Worm (Caenorhabditis elegans) whole organism, L1 larva: ENCODE results near the gene gfrp-1.

ENCODE experiments used
- C04F5.9 ChIP-seq: sonication (generic microtip); optimal IDR thresholded peaks from 2 replicates; lab custom pipeline; 2016; ENCODE audit warnings: missing genetic modification characterization, missing compliant biosample characterization
- C16A3.4 ChIP-seq: fragments of 150-350 bp; optimal IDR thresholded peaks from 2 replicates; lab custom pipeline; 2014; ENCODE audit warnings: missing biosample characterization, missing genetic modification characterization
- F16B12.6 ChIP-seq: fragments of 150-350 bp; optimal IDR thresholded peaks from 2 replicates; lab custom pipeline; 2014; ENCODE audit warnings: missing biosample characterization, missing genetic modification characterization
- aha-1 ChIP-seq: fragments of 150-350 bp; optimal IDR thresholded peaks from 2 replicates; lab custom pipeline; 2014; ENCODE audit warnings: missing biosample characterization, missing genetic modification characterization
- alr-1 ChIP-seq: fragments of 200-800 bp; sonication (Bioruptor generic); optimal IDR thresholded peaks from 2 replicates; lab custom pipeline; 2018; ENCODE audit warnings: borderline replicate concordance, mild to moderate bottlenecking, missing genetic modification characterization, missing compliant biosample characterization
- aly-2 ChIP-seq: fragments of 150-350 bp; optimal IDR thresholded peaks from 2 replicates; lab custom pipeline; 2014; ENCODE audit warnings: missing biosample characterization, missing genetic modification characterization
- ama-1 ChIP-seq: fragments of 150-350 bp; optimal IDR thresholded peaks from 2 replicates; lab custom pipeline; 2014
- blmp-1 ChIP-seq: fragments of 150-350 bp; optimal IDR thresholded peaks from 2 replicates; lab custom pipeline; 2014; ENCODE audit warnings: missing biosample characterization, missing genetic modification characterization
- ceh-8 ChIP-seq: fragments of 200-800 bp; sonication (Bioruptor generic); optimal IDR thresholded peaks from 2 replicates; lab custom pipeline; 2018; ENCODE audit warnings: mild to moderate bottlenecking, missing genetic modification characterization, moderate library complexity, missing compliant biosample characterization
- ceh-88 ChIP-seq: fragments of 200-800 bp; sonication (Bioruptor generic); IDR thresholded peaks from 2 replicates; pipeline ENCODE4 v1.3.6; 2022; ENCODE audit warnings: missing genetic modification characterization, missing compliant biosample characterization
- ceh-90 ChIP-seq: sonication (generic microtip); optimal IDR thresholded peaks from 2 replicates; lab custom pipeline; 2016; ENCODE audit warnings: missing genetic modification characterization, missing compliant biosample characterization
- ces-1 ChIP-seq: fragments of 150-350 bp; optimal IDR thresholded peaks from 2 replicates; lab custom pipeline; 2014; ENCODE audit warnings: missing biosample characterization, missing genetic modification reagents, missing genetic modification characterization
- dpl-1 ChIP-seq, 3 experiments: fragments of 150-350 bp in 2 of 3; sonication (generic microtip) in 1 of 3; optimal IDR thresholded peaks; 2 replicates each; lab custom pipeline; 2014 to 2017; ENCODE audit warnings: missing biosample characterization in 3 of 3, missing genetic modification characterization in 3 of 3, missing genetic modification reagents in 3 of 3
- efl-1 ChIP-seq, 4 experiments: fragments of 150-350 bp; optimal IDR thresholded peaks in 3 of 4; peaks in 1 of 4; 1 replicate in 1 of 4; 2 replicates in 3 of 4; lab custom pipeline; 2014; ENCODE audit warnings: missing biosample characterization in 2 of 4, missing genetic modification characterization in 2 of 4, missing genetic modification reagents in 2 of 4
- egl-27 ChIP-seq, 2 experiments: fragments of 150-350 bp in 1 of 2; sonication (generic microtip); optimal IDR thresholded peaks; 3 replicates each; lab custom pipeline; 2017 to 2018; ENCODE audit warnings: missing biosample characterization in 2 of 2, missing genetic modification characterization in 2 of 2, missing genetic modification reagents in 2 of 2
- elt-2 ChIP-seq: sonication (generic microtip); optimal IDR thresholded peaks from 2 replicates; lab custom pipeline; 2016; ENCODE audit warnings: missing genetic modification characterization, mild to moderate bottlenecking, inconsistent platforms, missing compliant biosample characterization, missing genetic modification reagents
- elt-3 ChIP-seq, 6 experiments: fragments of 150-350 bp in 1 of 6; sonication (generic microtip); optimal IDR thresholded peaks; 2 replicates each; lab custom pipeline; 2017 to 2018; ENCODE audit warnings: missing biosample characterization in 6 of 6, missing genetic modification characterization in 6 of 6, inconsistent platforms in 1 of 6
- fkh-4 ChIP-seq: sonication (generic microtip); optimal IDR thresholded peaks from 2 replicates; lab custom pipeline; 2016; ENCODE audit warnings: missing compliant biosample characterization, missing genetic modification characterization, borderline replicate concordance
- fos-1 ChIP-seq: fragments of 150-350 bp; optimal IDR thresholded peaks from 2 replicates; lab custom pipeline; 2014; ENCODE audit warnings: missing biosample characterization, missing genetic modification characterization
- grh-1 ChIP-seq: fragments of 200-800 bp; sonication (Bioruptor generic); IDR thresholded peaks from 2 replicates; pipeline ENCODE4 v1.3.6; 2022; ENCODE audit warnings: missing genetic modification reagents, missing genetic modification characterization, missing compliant biosample characterization
- isw-1 ChIP-seq: fragments of 200-800 bp; sonication (Bioruptor generic); IDR thresholded peaks from 2 replicates; pipeline ENCODE4 v1.3.6; 2022; ENCODE audit warnings: missing genetic modification characterization, missing compliant biosample characterization
- lin-13 ChIP-seq: fragments of 150-350 bp; optimal IDR thresholded peaks from 2 replicates; lab custom pipeline; 2014; ENCODE audit warnings: missing biosample characterization, missing genetic modification reagents, missing genetic modification characterization
- lin-14 ChIP-seq: fragments of 200-800 bp; sonication (Bioruptor generic); optimal IDR thresholded peaks from 2 replicates; lab custom pipeline; 2018; ENCODE audit warnings: mild to moderate bottlenecking, missing genetic modification characterization, moderate library complexity, missing compliant biosample characterization
- lin-15B ChIP-seq: fragments of 150-350 bp; sonication (generic microtip); optimal IDR thresholded peaks from 3 replicates; lab custom pipeline; 2014; ENCODE audit warnings: missing biosample characterization, missing genetic modification characterization
- lin-35 ChIP-seq, 2 experiments: fragments of 150-350 bp; optimal IDR thresholded peaks; 2 replicates each; lab custom pipeline; 2014; ENCODE audit warnings: missing biosample characterization in 2 of 2, missing genetic modification characterization in 2 of 2, missing genetic modification reagents in 2 of 2
- lin-39 ChIP-seq: fragments of 150-350 bp; optimal IDR thresholded peaks from 2 replicates; lab custom pipeline; 2014; ENCODE audit warnings: missing biosample characterization, missing genetic modification reagents, missing genetic modification characterization
- lsy-2 ChIP-seq, 2 experiments: fragments of 150-350 bp; optimal IDR thresholded peaks; 2 replicates each; lab custom pipeline; 2014; ENCODE audit warnings: missing biosample characterization in 2 of 2, missing genetic modification characterization in 2 of 2
- mdl-1 ChIP-seq, 2 experiments: fragments of 150-350 bp; optimal IDR thresholded peaks; 2 replicates each; lab custom pipeline; 2014 to 2017; ENCODE audit warnings: missing biosample characterization in 2 of 2, missing genetic modification characterization in 2 of 2, inconsistent platforms in 1 of 2
- mep-1 ChIP-seq: fragments of 150-350 bp; optimal IDR thresholded peaks from 2 replicates; lab custom pipeline; 2014; ENCODE audit warnings: missing biosample characterization, missing genetic modification characterization
- nhr-19 ChIP-seq: fragments of 200-800 bp; sonication (Bioruptor generic); conservative IDR thresholded peaks from 2 replicates; pipeline ENCODE4 v1.3.6; 2022; ENCODE audit warnings: missing genetic modification characterization, missing compliant biosample characterization
- nhr-20 ChIP-seq: sonication (generic microtip); optimal IDR thresholded peaks from 2 replicates; lab custom pipeline; 2016; ENCODE audit warnings: mild to moderate bottlenecking, missing genetic modification characterization, missing compliant biosample characterization
- nhr-237 ChIP-seq: fragments of 150-350 bp; optimal IDR thresholded peaks from 2 replicates; lab custom pipeline; 2014; ENCODE audit warnings: missing biosample characterization, missing genetic modification characterization
- nhr-47 ChIP-seq: sonication (generic microtip); optimal IDR thresholded peaks from 2 replicates; lab custom pipeline; 2016; ENCODE audit warnings: mild to moderate bottlenecking, missing genetic modification characterization, moderate library complexity, missing compliant biosample characterization
- nhr-71 ChIP-seq: sonication (generic microtip); optimal IDR thresholded peaks from 2 replicates; lab custom pipeline; 2016; ENCODE audit warnings: mild to moderate bottlenecking, missing genetic modification characterization, moderate library complexity, missing compliant biosample characterization
- nhr-84 ChIP-seq: sonication (generic microtip); optimal IDR thresholded peaks from 2 replicates; lab custom pipeline; 2017; ENCODE audit warnings: missing biosample characterization, missing genetic modification characterization
- nhr-85 ChIP-seq: sonication (generic microtip); peaks from one replicate; lab custom pipeline; 2016; ENCODE audit warnings: missing genetic modification characterization, inconsistent platforms, missing compliant biosample characterization
- nhr-90 ChIP-seq: sonication (generic microtip); optimal IDR thresholded peaks from 2 replicates; lab custom pipeline; 2016; ENCODE audit warnings: mild to moderate bottlenecking, missing genetic modification characterization, missing compliant biosample characterization; ENCODE audit not compliant: poor library complexity
- pag-3 ChIP-seq: sonication (generic microtip); optimal IDR thresholded peaks from 2 replicates; lab custom pipeline; 2017; ENCODE audit warnings: missing genetic modification characterization, mild to moderate bottlenecking, missing compliant biosample characterization, antibody characterized with exemption, borderline replicate concordance; ENCODE audit not compliant: insufficient read depth
- skn-1 ChIP-seq: fragments of 150-350 bp; optimal IDR thresholded peaks from 2 replicates; lab custom pipeline; 2014; ENCODE audit warnings: missing biosample characterization, missing genetic modification characterization
- snpc-4 ChIP-seq: fragments of 150-350 bp; optimal IDR thresholded peaks from 2 replicates; lab custom pipeline; 2014; ENCODE audit warnings: missing biosample characterization, missing genetic modification characterization
- snu-23 ChIP-seq: sonication (generic microtip); optimal IDR thresholded peaks from 2 replicates; lab custom pipeline; 2016; ENCODE audit warnings: missing genetic modification characterization, missing compliant biosample characterization
- sup-37 ChIP-seq: fragments of 200-800 bp; sonication (Bioruptor generic); optimal IDR thresholded peaks from 2 replicates; lab custom pipeline; 2018; ENCODE audit warnings: mild to moderate bottlenecking, missing genetic modification characterization, missing compliant biosample characterization
- swsn-7 ChIP-seq: sonication (generic microtip); optimal IDR thresholded peaks from 2 replicates; lab custom pipeline; 2016; ENCODE audit warnings: missing genetic modification characterization, missing compliant biosample characterization
- unc-130 ChIP-seq: fragments of 150-350 bp; optimal IDR thresholded peaks from 2 replicates; lab custom pipeline; 2017; ENCODE audit warnings: missing biosample characterization, missing genetic modification characterization, inconsistent platforms
- unc-62 ChIP-seq: fragments of 150-350 bp; optimal IDR thresholded peaks from 2 replicates; lab custom pipeline; 2014; ENCODE audit warnings: missing biosample characterization, missing genetic modification reagents, missing genetic modification characterization
- vab-15 ChIP-seq: sonication (generic microtip); optimal IDR thresholded peaks from 2 replicates; lab custom pipeline; 2017; ENCODE audit warnings: missing genotype, mild to moderate bottlenecking, missing genetic modification characterization, missing compliant biosample characterization
- xbp-1 ChIP-seq: sonication (generic microtip); optimal IDR thresholded peaks from 2 replicates; lab custom pipeline; 2016; ENCODE audit warnings: missing genetic modification characterization, missing compliant biosample characterization
- zag-1 ChIP-seq: fragments of 150-350 bp; optimal IDR thresholded peaks from 2 replicates; lab custom pipeline; 2014; ENCODE audit warnings: missing biosample characterization, missing genetic modification characterization
- zip-4 ChIP-seq: fragments of 200-800 bp; sonication (Bioruptor generic); optimal IDR thresholded peaks from 2 replicates; lab custom pipeline; 2018; ENCODE audit warnings: mild to moderate bottlenecking, missing genetic modification characterization, moderate library complexity, missing compliant biosample characterization
- ztf-4 ChIP-seq: fragments of 150-350 bp; optimal IDR thresholded peaks from 2 replicates; lab custom pipeline; 2014; ENCODE audit warnings: missing biosample characterization, missing genetic modification characterization

gfrp-1 gene

DNA sequence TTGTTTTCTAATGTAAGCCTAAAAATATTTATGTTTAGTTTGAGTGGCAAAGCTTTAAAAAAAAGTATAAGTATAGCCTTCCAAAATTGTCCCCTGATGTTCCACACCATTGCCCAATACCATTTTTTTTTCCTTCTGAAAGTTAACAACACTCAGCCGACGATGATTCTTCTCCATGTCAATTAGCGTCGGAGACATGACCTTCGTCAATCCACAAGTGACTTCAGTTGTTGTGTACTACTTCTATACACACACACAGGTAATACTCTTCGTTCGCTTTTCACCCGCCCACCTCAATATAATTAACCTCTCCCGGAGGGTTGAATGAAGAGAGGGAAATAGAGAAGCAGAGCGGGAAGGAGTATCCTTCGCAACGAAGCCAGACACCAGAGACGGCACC is 38.6 kb upstream of the gfrp-1 start, which contains the start of gene cutl-24:
cutl-24 (plus strand) TSS at position 301 of the 400 bp plus-strand sequence.
- peak; percentile 61 for TF ChIP-seq nhr-85 (tag; lab: Kevin White, UChicago)
- TF ChIP-seq ces-1 (GFP tag; lab: Kevin White, UChicago), result no peak
- no peak for TF ChIP-seq C16A3.4
- no peak for TF ChIP-seq lin-13 (GFP tag; lab: Kevin White, UChicago)
- TF ChIP-seq nhr-20, result no peak
- no peak for TF ChIP-seq lin-35 (GFP tag; optimal IDR thresholded peaks at IDR 0.05; lab: Kevin White, UChicago)
- peak; percentile 18 for TF ChIP-seq blmp-1 (tag; lab: Kevin White, UChicago)
- no peak for TF ChIP-seq lsy-2 (tag; optimal IDR thresholded peaks at IDR 0.05; lab: Kevin White, UChicago)

- TF ChIP-seq ceh-88 (GFP tag; lab: Robert Waterston, UW) (no peak), lin-39 (tag; lab: Kevin White, UChicago) (no peak), ztf-4 (no peak), nhr-237 (tag; lab: Kevin White, UChicago) (no peak), mdl-1 (tag; optimal IDR thresholded peaks at IDR 0.05; lab: Kevin White, UChicago) (no peak), nhr-19 (no peak), fos-1 (no peak), ama-1 (lab: Kevin White, UChicago) (no peak), lsy-2 (tag; optimal IDR thresholded peaks at IDR 0.05; lab: Kevin White, UChicago) (no peak), nhr-47 (no peak), unc-130 (tag; lab: Kevin White, UChicago) (no peak), C16A3.4 (no peak), ceh-90 (tag; lab: Kevin White, UChicago) (no peak), sup-37 (GFP tag; lab: Kevin White, UChicago) (no peak), egl-27 (tag; optimal IDR thresholded peaks at IDR 0.05; lab: Kevin White, UChicago) (no peak), efl-1 (optimal IDR thresholded peaks at IDR 0.05; lab: Kevin White, UChicago) (no peak), efl-1 (GFP tag; optimal IDR thresholded peaks at IDR 0.05 in 1 of 2; lab: Kevin White, UChicago) (no peak), unc-62 (GFP tag; lab: Kevin White, UChicago) (no peak), nhr-71 (tag; lab: Kevin White, UChicago) (no peak), elt-3 (tag; optimal IDR thresholded peaks at IDR 0.05; lab: Kevin White, UChicago) (no peak), snpc-4 (tag; lab: Kevin White, UChicago) (no peak), blmp-1 (tag; lab: Kevin White, UChicago) (peak; percentile 89), lin-14 (GFP tag; lab: Kevin White, UChicago) (peak; percentile 74), swsn-7 (tag; lab: Kevin White, UChicago) (no peak), fkh-4 (tag; lab: Kevin White, UChicago) (no peak), lin-35 (GFP tag; optimal IDR thresholded peaks at IDR 0.05; lab: Kevin White, UChicago) (peak in 1 of 2 experiments; percentile 40), zag-1 (tag; lab: Kevin White, UChicago) (no peak), ces-1 (GFP tag; lab: Kevin White, UChicago) (no peak), nhr-90 (tag; lab: Kevin White, UChicago) (no peak), aha-1 (no peak), alr-1 (tag; lab: Kevin White, UChicago) (no peak), elt-2 (no peak), nhr-84 (tag; lab: Kevin White, UChicago) (no peak), vab-15 (tag; lab: Kevin White, UChicago) (no peak), isw-1 (GFP tag; lab: Robert Waterston, UW) (no peak), dpl-1 (GFP tag; optimal IDR thresholded peaks at IDR 0.05; lab: Kevin White, UChicago) (peak in 1 of 3 experiments; percentile 38), aly-2 (tag; lab: Kevin White, UChicago) (no peak), grh-1 (GFP tag; lab: Robert Waterston, UW) (no peak), ceh-8 (no peak), zip-4 (no peak), C04F5.9 (tag; lab: Kevin White, UChicago) (no peak), pag-3 (no peak), skn-1 (tag; lab: Kevin White, UChicago) (no peak), xbp-1 (tag; lab: Kevin White, UChicago) (no peak), snu-23 (GFP tag; lab: Kevin White, UChicago) (peak; percentile 33), F16B12.6 (tag; lab: Kevin White, UChicago) (no peak), nhr-20 (peak; percentile 12), mep-1 (peak; percentile 31), lin-15B (tag; lab: Kevin White, UChicago) (no peak)
Measured at ce11 chrIV:171036-171435, 32.4 kb upstream of the gfrp-1 start.
